Worm (Caenorhabditis elegans) whole organism, L4/young adult: ENCODE measurements around the gene mpz-6.

Experiments
- dao-5 ChIP-seq: sonication (generic microtip); optimal IDR thresholded peaks from 2 replicates; lab custom pipeline; 2016; ENCODE audit warnings: missing genotype, missing genetic modification characterization, moderate library complexity, missing compliant biosample characterization
- him-1 ChIP-seq: sonication (generic microtip); optimal IDR thresholded peaks from 2 replicates; lab custom pipeline; 2016; ENCODE audit warnings: missing genotype, missing genetic modification reagents, missing genetic modification characterization, missing compliant biosample characterization

ce11 chrII:9427644-9428043 lies 20.7 kb upstream of the mpz-6 start, which contains the start of gene M176.5:
- TF ChIP-seq dao-5 (tag; lab: Kevin White, UChicago), result no peak
- no peak for TF ChIP-seq him-1 (tag; lab: Kevin White, UChicago)
